Fruit fly (Drosophila melanogaster) whole organism, wandering third instar larva: ENCODE measurements around the gene CG2533.

Source experiments
- Abd-B ChIP-seq: fragments of >200 bp; optimal IDR thresholded peaks from 2 replicates; lab custom pipeline; 2017; ENCODE audit warnings: missing biosample characterization, missing genetic modification characterization
- CG9705 ChIP-seq: fragments of 200-800 bp; sonication (Bioruptor generic); optimal IDR thresholded peaks from 2 replicates; lab custom pipeline; 2018; ENCODE audit warnings: missing biosample characterization, mild to moderate bottlenecking, missing genetic modification characterization
- Dfd ChIP-seq: fragments of >200 bp; optimal IDR thresholded peaks from 2 replicates; lab custom pipeline; 2017; ENCODE audit warnings: missing biosample characterization, missing genetic modification characterization
- GATAd ChIP-seq: sonication (Bioruptor generic); optimal IDR thresholded peaks from 2 replicates; lab custom pipeline; 2016; ENCODE audit warnings: missing biosample characterization, missing genetic modification characterization
- Vsx2 ChIP-seq: fragments of 200-300, 225-300 bp; sonication (Bioruptor generic); optimal IDR thresholded peaks from 2 replicates; lab custom pipeline; 2018; ENCODE audit warnings: missing biosample characterization, missing genetic modification characterization; ENCODE audit not compliant: partially characterized antibody
- br ChIP-seq: fragments of 200-800 bp; sonication (Bioruptor generic); optimal IDR thresholded peaks from 2 replicates; lab custom pipeline; 2016; ENCODE audit warnings: missing biosample characterization, missing genetic modification characterization
- h ChIP-seq: fragments of 200-800 bp; sonication (Bioruptor generic); optimal IDR thresholded peaks from 3 replicates; lab custom pipeline; 2016; ENCODE audit warnings: missing biosample characterization, mild to moderate bottlenecking, missing genetic modification characterization
- sage ChIP-seq: fragments of 200-800 bp; sonication (Bioruptor generic); optimal IDR thresholded peaks from 2 replicates; lab custom pipeline; 2016; ENCODE audit warnings: missing biosample characterization, mild to moderate bottlenecking, missing genetic modification characterization
- usp ChIP-seq: fragments of >200 bp; optimal IDR thresholded peaks from 2 replicates; lab custom pipeline; 2017; ENCODE audit warnings: missing biosample characterization, missing genetic modification characterization
- woc ChIP-seq: sonication (Bioruptor generic); optimal IDR thresholded peaks from 2 replicates; lab custom pipeline; 2016; ENCODE audit warnings: missing biosample characterization, mild to moderate bottlenecking, missing genetic modification characterization

DNA sequence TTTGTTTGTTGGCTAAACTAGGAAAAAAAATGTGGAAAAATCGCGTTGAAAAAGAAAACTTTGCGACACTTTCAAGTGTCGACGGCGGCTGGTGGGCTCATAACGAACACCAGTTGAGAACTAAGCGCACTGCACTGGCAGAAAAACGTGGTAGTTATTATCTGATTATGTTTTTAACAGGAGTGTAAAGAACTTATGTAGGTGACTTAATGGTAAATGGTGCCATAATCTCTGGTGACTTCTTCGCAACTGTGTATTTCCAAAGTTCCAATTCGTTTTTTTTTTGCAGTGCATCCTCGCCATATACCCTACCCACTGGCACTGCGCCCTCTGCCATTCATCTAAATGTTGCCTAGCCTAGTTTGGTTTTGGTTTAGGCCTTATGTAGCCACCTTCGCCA lies 49.0 kb upstream of the CG2533 start:
- TF ChIP-seq Dfd (GFP tag; lab: Kevin White, UChicago) (no peak), Abd-B (GFP tag; lab: Kevin White, UChicago) (no peak), CG9705 (GFP tag; lab: Kevin White, UChicago) (no peak), h (GFP tag; lab: Kevin White, UChicago) (no peak), GATAd (no peak), usp (GFP tag; lab: Kevin White, UChicago) (no peak), woc (GFP tag; lab: Kevin White, UChicago) (no peak), Vsx2 (GFP tag; lab: Kevin White, UChicago) (no peak), sage (no peak), br (GFP tag; lab: Kevin White, UChicago) (no peak)
